Fruit fly (Drosophila melanogaster) whole organism, embryonic: ENCODE data around the gene Mtl.

Experiments used
- ATbp ChIP-seq: fragments of 200-800 bp; sonication (Bioruptor generic); optimal IDR thresholded peaks from 2 replicates; lab custom pipeline; 2017; ENCODE audit warnings: missing biosample characterization, mild to moderate bottlenecking, missing genetic modification characterization, missing genetic modification reagents
- Bgb ChIP-seq: fragments of 200-800 bp; sonication (Bioruptor generic); IDR thresholded peaks from 2 replicates; pipeline ENCODE4 v1.3.6; 2022; ENCODE audit warnings: missing biosample characterization, missing genetic modification characterization; ENCODE audit not compliant: partially characterized antibody
- CG10366 ChIP-seq: fragments of 200-800 bp; sonication (Bioruptor generic); IDR thresholded peaks from 2 replicates; pipeline ENCODE4 v1.3.6; 2022; ENCODE audit warnings: missing biosample characterization, missing genetic modification characterization
- CG11695 ChIP-seq: fragments of 200-800 bp; sonication (Bioruptor generic); IDR thresholded peaks from 3 replicates; pipeline ENCODE4 v1.3.6; 2022; ENCODE audit warnings: missing biosample characterization, missing genetic modification characterization
- CG12391 ChIP-seq: fragments of 200-800 bp; sonication (Bioruptor generic); optimal IDR thresholded peaks from 3 replicates; lab custom pipeline; 2018; ENCODE audit warnings: missing biosample characterization, mild to moderate bottlenecking, missing genetic modification characterization, moderate library complexity
- CG14965 ChIP-seq: fragments of 200-800 bp; sonication (Bioruptor generic); optimal IDR thresholded peaks from 2 replicates; lab custom pipeline; 2016; ENCODE audit warnings: missing biosample characterization, missing genetic modification characterization, borderline replicate concordance
- CG15073 ChIP-seq: fragments of 200-800 bp; sonication (Bioruptor generic); optimal IDR thresholded peaks from 2 replicates; lab custom pipeline; 2016; ENCODE audit warnings: missing biosample characterization, missing genetic modification characterization
- CG1529 ChIP-seq: fragments of 200-800 bp; sonication (Bioruptor generic); optimal IDR thresholded peaks from 3 replicates; lab custom pipeline; 2018; ENCODE audit warnings: missing biosample characterization, missing genetic modification characterization
- CG15514 ChIP-seq: fragments of 200-800 bp; sonication (Bioruptor generic); optimal IDR thresholded peaks from 3 replicates; lab custom pipeline; 2017; ENCODE audit warnings: missing biosample characterization, missing genetic modification characterization, mild to moderate bottlenecking, moderate library complexity, missing genetic modification reagents
- CG1603 ChIP-seq: fragments of 200-800 bp; sonication (Bioruptor generic); optimal IDR thresholded peaks from 2 replicates; lab custom pipeline; 2019; ENCODE audit warnings: missing biosample characterization, mild to moderate bottlenecking, missing genetic modification characterization, moderate library complexity
- CG16863 ChIP-seq: fragments of 200-800 bp; sonication (Bioruptor generic); optimal IDR thresholded peaks from 3 replicates; lab custom pipeline; 2016; ENCODE audit warnings: missing biosample characterization, missing genetic modification characterization
- CG1792 ChIP-seq: fragments of 200-800 bp; sonication (Bioruptor generic); optimal IDR thresholded peaks from 2 replicates; lab custom pipeline; 2016; ENCODE audit warnings: missing biosample characterization, missing genetic modification characterization
- CG3065 ChIP-seq: fragments of 200-800 bp; sonication (Bioruptor generic); optimal IDR thresholded peaks from 2 replicates; lab custom pipeline; 2016; ENCODE audit warnings: missing biosample characterization, missing genetic modification characterization
- CG32772 ChIP-seq: fragments of 200-800 bp; sonication (Bioruptor generic); IDR thresholded peaks from 2 replicates; pipeline ENCODE4 v1.3.6; 2022; ENCODE audit warnings: missing biosample characterization, missing genetic modification characterization
- CG34422 ChIP-seq: fragments of 200-800 bp; sonication (Bioruptor generic); IDR thresholded peaks from 3 replicates; pipeline ENCODE4 v1.3.6; 2022; ENCODE audit warnings: missing biosample characterization, missing genetic modification characterization
- CG3995 ChIP-seq: fragments of 200-800 bp; sonication (Bioruptor generic); optimal IDR thresholded peaks from 3 replicates; lab custom pipeline; 2016; ENCODE audit warnings: missing biosample characterization, missing genetic modification characterization
- CG5180 ChIP-seq: fragments of 200-800 bp; sonication (Bioruptor generic); optimal IDR thresholded peaks from 3 replicates; lab custom pipeline; 2017; ENCODE audit warnings: missing biosample characterization, missing genetic modification characterization, mild to moderate bottlenecking, moderate library complexity, missing genetic modification reagents
- CG6683 ChIP-seq: fragments of 200-800 bp; sonication (Bioruptor generic); optimal IDR thresholded peaks from 2 replicates; lab custom pipeline; 2017; ENCODE audit warnings: missing biosample characterization, mild to moderate bottlenecking, missing genetic modification characterization, missing genetic modification reagents
- CG6854 ChIP-seq: fragments of 200-800 bp; sonication (Bioruptor generic); optimal IDR thresholded peaks from 3 replicates; lab custom pipeline; 2017; ENCODE audit warnings: missing biosample characterization, mild to moderate bottlenecking, missing genetic modification characterization
- CG7839 ChIP-seq: fragments of 200-800 bp; sonication (Bioruptor generic); optimal IDR thresholded peaks from 3 replicates; lab custom pipeline; 2018; ENCODE audit warnings: missing biosample characterization, mild to moderate bottlenecking, missing genetic modification characterization, moderate library complexity
- Dip2 ChIP-seq: fragments of 200-800 bp; sonication (Bioruptor generic); IDR thresholded peaks from 2 replicates; pipeline ENCODE4 v1.3.6; 2022; ENCODE audit warnings: missing biosample characterization, missing genetic modification characterization
- Gug ChIP-seq: fragments of 200-800 bp; sonication (Bioruptor generic); IDR thresholded peaks from 4 replicates; pipeline ENCODE4 v1.3.6; 2022; ENCODE audit warnings: missing biosample characterization, missing genetic modification characterization
- Hmx ChIP-seq: fragments of 200-800 bp; sonication (Bioruptor generic); optimal IDR thresholded peaks from 2 replicates; lab custom pipeline; 2016; ENCODE audit warnings: missing biosample characterization, missing genetic modification characterization
- Lhr ChIP-seq: fragments of 200-800 bp; sonication (Bioruptor generic); optimal IDR thresholded peaks from 3 replicates; lab custom pipeline; 2017; ENCODE audit warnings: mild to moderate bottlenecking, missing biosample characterization, missing genetic modification reagents, missing genetic modification characterization
- Meics ChIP-seq: fragments of 200-800 bp; sonication (Bioruptor generic); optimal IDR thresholded peaks from 2 replicates; lab custom pipeline; 2017; ENCODE audit warnings: missing biosample characterization, mild to moderate bottlenecking, missing genetic modification characterization
- NC2β ChIP-seq: fragments of 200-800 bp; sonication (Bioruptor generic); optimal IDR thresholded peaks from 2 replicates; lab custom pipeline; 2016; ENCODE audit warnings: missing biosample characterization, missing genetic modification characterization
- Poxn ChIP-seq: fragments of 200-800 bp; sonication (Bioruptor generic); IDR thresholded peaks from 2 replicates; pipeline ENCODE4 v1.3.6; 2022; ENCODE audit warnings: missing biosample characterization, missing genetic modification characterization
- Xrp1 ChIP-seq: fragments of 200-800 bp; sonication (Bioruptor generic); IDR thresholded peaks from 2 replicates; pipeline ENCODE4 v1.3.6; 2022; ENCODE audit warnings: missing biosample characterization, missing genetic modification characterization
- bigmax ChIP-seq: fragments of 200-800 bp; sonication (Bioruptor generic); optimal IDR thresholded peaks from 2 replicates; lab custom pipeline; 2018; ENCODE audit warnings: missing biosample characterization, mild to moderate bottlenecking, missing genetic modification characterization
- crol ChIP-seq: fragments of 200-800 bp; sonication (Bioruptor generic); IDR thresholded peaks from 2 replicates; pipeline ENCODE4 v1.3.6; 2022; ENCODE audit warnings: missing biosample characterization, missing genetic modification characterization
- danr ChIP-seq: fragments of 200-800 bp; sonication (Bioruptor generic); IDR thresholded peaks from 2 replicates; pipeline ENCODE4 v1.3.6; 2022; ENCODE audit warnings: missing biosample characterization, missing genetic modification characterization
- dm ChIP-seq: fragments of 200-800 bp; sonication (Bioruptor generic); optimal IDR thresholded peaks from 3 replicates; lab custom pipeline; 2016; ENCODE audit warnings: missing biosample characterization, missing genetic modification characterization
- dpn ChIP-seq, 2 experiments: fragments of 200-800 bp; sonication (Bioruptor generic); optimal IDR thresholded peaks; 3 replicates each; lab custom pipeline; 2016; ENCODE audit warnings: missing biosample characterization in 2 of 2, missing genetic modification characterization in 2 of 2
- emc ChIP-seq: fragments of 200-800 bp; sonication (Bioruptor generic); optimal IDR thresholded peaks from 2 replicates; lab custom pipeline; 2016; ENCODE audit warnings: missing biosample characterization, missing genetic modification characterization
- gem ChIP-seq: fragments of 200-800 bp; sonication (Bioruptor generic); optimal IDR thresholded peaks from 2 replicates; lab custom pipeline; 2019; ENCODE audit warnings: missing biosample characterization, mild to moderate bottlenecking, missing genetic modification characterization, moderate library complexity
- grau ChIP-seq: fragments of 200-800 bp; optimal IDR thresholded peaks from 3 replicates; lab custom pipeline; 2019; ENCODE audit warnings: missing biosample characterization, mild to moderate bottlenecking, missing genetic modification characterization, moderate library complexity
- h ChIP-seq: fragments of >200 bp; optimal IDR thresholded peaks from 2 replicates; lab custom pipeline; 2017
- jumu ChIP-seq: fragments of 200-800 bp; sonication (Bioruptor generic); optimal IDR thresholded peaks from 3 replicates; lab custom pipeline; 2016; ENCODE audit warnings: missing biosample characterization, missing genetic modification characterization
- kay ChIP-seq: fragments of 200-800 bp; sonication (Bioruptor generic); optimal IDR thresholded peaks from 2 replicates; lab custom pipeline; 2016; ENCODE audit warnings: missing biosample characterization, missing genetic modification characterization
- lab ChIP-seq: fragments of 200-800 bp; sonication (Bioruptor generic); optimal IDR thresholded peaks from 3 replicates; lab custom pipeline; 2017; ENCODE audit warnings: missing biosample characterization, missing genetic modification characterization, mild to moderate bottlenecking, moderate library complexity, missing genetic modification reagents
- oc ChIP-seq: fragments of 200-800 bp; sonication (Bioruptor generic); optimal IDR thresholded peaks from 2 replicates; lab custom pipeline; 2018; ENCODE audit warnings: missing biosample characterization, mild to moderate bottlenecking, missing genetic modification characterization, moderate library complexity
- odd ChIP-seq: fragments of 200-800 bp; sonication (Bioruptor generic); optimal IDR thresholded peaks from 2 replicates; lab custom pipeline; 2017; ENCODE audit warnings: missing biosample characterization, mild to moderate bottlenecking, missing genetic modification characterization
- onecut ChIP-seq: fragments of 200-800 bp; sonication (Bioruptor generic); IDR thresholded peaks from 2 replicates; pipeline ENCODE4 v1.3.6; 2022; ENCODE audit warnings: missing biosample characterization, missing genetic modification characterization
- pan ChIP-seq, 4 experiments: fragments of >200 bp in 3 of 4; fragments of 200-800 bp in 1 of 4; sonication (Bioruptor generic) in 1 of 4; optimal IDR thresholded peaks in 3 of 4; IDR thresholded peaks in 1 of 4; 2 replicates each; pipeline versions ENCODE4 v1.3.6 to Lab custom; 2017 to 2022; ENCODE audit warnings: missing biosample characterization in 2 of 4, missing genetic modification characterization in 2 of 4, mixed read lengths in 1 of 4
- repo ChIP-seq: fragments of 200-800 bp; sonication (Bioruptor generic); optimal IDR thresholded peaks from 2 replicates; lab custom pipeline; 2016; ENCODE audit warnings: missing biosample characterization, missing genetic modification characterization
- row ChIP-seq: fragments of 200-800 bp; sonication (Bioruptor generic); IDR thresholded peaks from 3 replicates; pipeline ENCODE4 v1.3.6; 2022; ENCODE audit warnings: missing biosample characterization, missing genetic modification characterization
- sens ChIP-seq: fragments of 200-800 bp; sonication (Bioruptor generic); peaks from one replicate; lab custom pipeline; 2016; ENCODE audit warnings: missing biosample characterization, missing genetic modification characterization
- sug ChIP-seq: fragments of 200-800 bp; optimal IDR thresholded peaks from 2 replicates; lab custom pipeline; 2019; ENCODE audit warnings: missing biosample characterization, mild to moderate bottlenecking, missing genetic modification characterization, moderate library complexity
- tap ChIP-seq: fragments of 200-800 bp; optimal IDR thresholded peaks from 3 replicates; lab custom pipeline; 2019; ENCODE audit warnings: missing biosample characterization, mild to moderate bottlenecking, missing genetic modification characterization, moderate library complexity
- tna ChIP-seq: fragments of 200-800 bp; sonication (Bioruptor generic); IDR thresholded peaks from 2 replicates; pipeline ENCODE4 v1.3.6; 2022; ENCODE audit warnings: missing biosample characterization, missing genetic modification characterization; ENCODE audit not compliant: partially characterized antibody
- ttk ChIP-seq: fragments of 200-800 bp; sonication (Bioruptor generic); IDR thresholded peaks from 2 replicates; pipeline ENCODE4 v2.1.2; 2022; ENCODE audit warnings: missing biosample characterization, missing genetic modification characterization

Gene Mtl

dm6 chr3R:27608000-27608399 is 28.2 kb upstream of the Mtl start (continued):
- TF ChIP-seq Bgb = 0 out of 2 replicates have a peak, but pooled peaks have one; percentile 26
- no peak for TF ChIP-seq dpn (GFP tag; optimal IDR thresholded peaks at IDR 0.05; lab: Kevin White, UChicago)
- TF ChIP-seq CG34422 = peak; percentile 41; the same call in 1 of the 3 replicates
- no peak for TF ChIP-seq CG11695 (GFP tag; lab: Robert Waterston, UW)
- no peak for TF ChIP-seq CG5180 (GFP tag; lab: Kevin White, UChicago)
- TF ChIP-seq sug = no peak
- peak; percentile 7 for TF ChIP-seq CG1603 (tag; lab: Kevin White, UChicago)
- TF ChIP-seq CG16863 (GFP tag; lab: Kevin White, UChicago) = no peak
- no peak for TF ChIP-seq CG3995 (GFP tag; lab: Kevin White, UChicago)
- no peak for TF ChIP-seq Lhr (GFP tag; lab: Kevin White, UChicago)
- TF ChIP-seq Xrp1 (GFP tag; lab: Robert Waterston, UW) = no peak
- no peak for TF ChIP-seq repo (GFP tag; lab: Kevin White, UChicago)
- TF ChIP-seq, all 482 proteins: peak for 38

- TF ChIP-seq CG32772 (GFP tag; lab: Robert Waterston, UW) (no peak), oc (tag; lab: Kevin White, UChicago) (no peak), CG6854 (no peak), jumu (GFP tag; lab: Kevin White, UChicago) (no peak), lab (peak; percentile 3), CG3065 (no peak), Gug (GFP tag; lab: Robert Waterston, UW) (no peak), ATbp (GFP tag; lab: Kevin White, UChicago) (no peak), tna (GFP tag; lab: Robert Waterston, UW) (no peak), ttk (GFP tag; lab: Robert Waterston, UW) (no peak), CG1792 (no peak), CG6683 (GFP tag; lab: Kevin White, UChicago) (no peak), CG14965 (GFP tag; lab: Kevin White, UChicago) (no peak), grau (peak; percentile 68), Poxn (GFP tag; lab: Robert Waterston, UW) (no peak), gem (tag; lab: Kevin White, UChicago) (peak; percentile 22), NC2β (GFP tag; lab: Kevin White, UChicago) (no peak), Dip2 (GFP tag; lab: Robert Waterston, UW) (no peak), Hmx (GFP tag; lab: Kevin White, UChicago) (no peak), CG1529 (no peak), kay (GFP tag; lab: Kevin White, UChicago) (no peak), CG15514 (no peak), bigmax (GFP tag; lab: Kevin White, UChicago) (no peak), danr (no peak), CG10366 (no peak), Meics (GFP tag; lab: Kevin White, UChicago) (no peak), dm (GFP tag; lab: Kevin White, UChicago) (no peak), CG7839 (tag; lab: Kevin White, UChicago) (peak; percentile 16), row (GFP tag; lab: Robert Waterston, UW) (peak; percentile 39), emc (no peak), h (no peak), crol (GFP tag; lab: Robert Waterston, UW) (no peak), pan (optimal IDR thresholded peaks at IDR 0.05; lab: Kevin White, UChicago) (no peak), pan (GFP tag; optimal IDR thresholded peaks at IDR 0.05 in 1 of 2, IDR thresholded peaks at IDR 0.05 in 1 of 2) (no peak), CG12391 (tag; lab: Kevin White, UChicago) (no peak), CG5180 (GFP tag; lab: Kevin White, UChicago) (no peak), CG15073 (GFP tag; lab: Kevin White, UChicago) (no peak), odd (GFP tag; lab: Kevin White, UChicago) (no peak), onecut (no peak), sens (peak; percentile 50), tap (no peak)
Measured at dm6 chr3R:27608536-27608935, 27.7 kb upstream of the Mtl start.
